Worm (Caenorhabditis elegans): ENCODE data around the gene E02C12.11.

DNA sequence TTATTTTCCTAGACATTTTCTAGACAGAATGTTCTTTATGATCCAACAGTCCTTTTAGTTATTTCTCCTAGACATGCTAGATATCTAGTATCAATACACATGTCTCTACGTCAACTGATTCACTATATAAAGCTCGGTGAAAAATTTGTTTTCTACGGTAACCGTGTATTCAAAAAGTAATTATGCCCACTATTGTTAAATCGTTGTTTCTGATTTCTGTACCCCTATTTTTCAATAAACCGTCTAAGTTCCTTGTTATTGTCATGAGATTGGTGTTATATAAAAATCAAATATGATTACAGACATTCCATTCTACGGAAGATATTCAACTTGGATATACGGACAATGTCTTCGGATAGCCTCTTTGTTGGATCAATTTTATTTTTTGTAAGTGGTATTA lies 26.8 kb downstream of the E02C12.11 start, which contains the start of gene srx-46:
- TF ChIP-seq nhr-28 (tag; optimal IDR thresholded peaks at IDR 0.05), result no peak
- TF ChIP-seq snpc-4 (tag; optimal IDR thresholded peaks at IDR 0.05), result no peak
- no peak for TF ChIP-seq ceh-9 (tag; optimal IDR thresholded peaks at IDR 0.05)
- no peak for TF ChIP-seq nhr-237 (tag; optimal IDR thresholded peaks at IDR 0.05)
- TF ChIP-seq ama-1 (optimal IDR thresholded peaks at IDR 0.05), result no peak
- TF ChIP-seq nfya-1 (tag; optimal IDR thresholded peaks at IDR 0.05; ENCODE audit: insufficient read depth), result no peak

All from whole organism, L3 larva.